Worm (Caenorhabditis elegans) whole organism, L4 larva: ENCODE data around the gene F41F3.1.

Experiments used
- R02D3.7 ChIP-seq: fragments of 150-350 bp; sonication (generic microtip); optimal IDR thresholded peaks from 3 replicates; lab custom pipeline; 2014; ENCODE audit warnings: missing biosample characterization, missing genetic modification characterization
- ama-1 ChIP-seq: fragments of 150-350 bp; optimal IDR thresholded peaks from 2 replicates; lab custom pipeline; 2014; ENCODE audit warnings: inconsistent platforms, mixed read lengths
- dpl-1 ChIP-seq: fragments of 150-350 bp; optimal IDR thresholded peaks from 2 replicates; lab custom pipeline; 2014; ENCODE audit warnings: missing biosample characterization, missing genetic modification reagents, missing genetic modification characterization
- gei-8 ChIP-seq: fragments of 200-800 bp; sonication (Bioruptor generic); optimal IDR thresholded peaks from 2 replicates; lab custom pipeline; 2018; ENCODE audit warnings: mild to moderate bottlenecking, missing genetic modification characterization, missing compliant biosample characterization
- lin-15B ChIP-seq: fragments of 150-350 bp; sonication (generic microtip); optimal IDR thresholded peaks from 3 replicates; lab custom pipeline; 2014; ENCODE audit warnings: missing biosample characterization, missing genetic modification characterization
- mep-1 ChIP-seq: fragments of 150-350 bp; sonication (generic microtip); optimal IDR thresholded peaks from 3 replicates; lab custom pipeline; 2014; ENCODE audit warnings: missing biosample characterization, missing genetic modification characterization
- nhr-10 ChIP-seq: fragments of 150-350 bp; optimal IDR thresholded peaks from 2 replicates; lab custom pipeline; 2014; ENCODE audit warnings: missing biosample characterization, missing genetic modification characterization
- pha-4 ChIP-seq, 2 experiments: fragments of 150-350 bp in 1 of 2; fragments of 200-800 bp in 1 of 2; sonication (Bioruptor generic) in 1 of 2; IDR thresholded peaks in 1 of 2; optimal IDR thresholded peaks in 1 of 2; 2 replicates each; pipeline versions ENCODE4 v1.3.6 to Lab custom; 2014 to 2022; ENCODE audit warnings: missing genetic modification characterization in 2 of 2, missing genetic modification reagents in 2 of 2, missing biosample characterization in 1 of 2, missing compliant biosample characterization in 1 of 2
- skn-1 ChIP-seq: fragments of 150-350 bp; optimal IDR thresholded peaks from 2 replicates; lab custom pipeline; 2014; ENCODE audit warnings: missing biosample characterization, missing genetic modification characterization
- snpc-4 ChIP-seq: fragments of 150-350 bp; optimal IDR thresholded peaks from 2 replicates; lab custom pipeline; 2014; ENCODE audit warnings: missing biosample characterization, missing genetic modification characterization
- unc-130 ChIP-seq: sonication (generic microtip); optimal IDR thresholded peaks from 2 replicates; lab custom pipeline; 2016; ENCODE audit warnings: missing genetic modification reagents, missing genetic modification characterization, missing compliant biosample characterization
- unc-62 ChIP-seq, 3 experiments: fragments of 150-350 bp in 1 of 3; sonication (generic microtip); optimal IDR thresholded peaks in 2 of 3; peaks in 1 of 3; 1 replicate in 1 of 3; 2 replicates in 2 of 3; lab custom pipeline; 2014 to 2017; ENCODE audit warnings: missing biosample characterization in 3 of 3, missing genetic modification characterization in 3 of 3, missing genetic modification reagents in 3 of 3, missing genotype in 1 of 3
- zfp-2 ChIP-seq: sonication (generic microtip); optimal IDR thresholded peaks from 2 replicates; lab custom pipeline; 2016; ENCODE audit warnings: mild to moderate bottlenecking, missing genetic modification characterization, missing compliant biosample characterization

- TF ChIP-seq snpc-4 (no peak), zfp-2 (no peak), mep-1 (tag; lab: Kevin White, UChicago) (no peak), nhr-10 (tag; lab: Kevin White, UChicago) (no peak), pha-4 (GFP tag; IDR thresholded peaks at IDR 0.05; lab: Robert Waterston, UW) (no peak), pha-4 (tag; optimal IDR thresholded peaks at IDR 0.05; lab: Kevin White, UChicago) (no peak), ama-1 (lab: Kevin White, UChicago) (no peak), unc-62 (GFP tag; optimal IDR thresholded peaks at IDR 0.05 in 1 of 2; lab: Kevin White, UChicago) (no peak), unc-62 (tag; optimal IDR thresholded peaks at IDR 0.05; lab: Kevin White, UChicago) (no peak), unc-130 (GFP tag; lab: Kevin White, UChicago) (no peak), gei-8 (GFP tag; lab: Kevin White, UChicago) (no peak), lin-15B (tag; lab: Kevin White, UChicago) (no peak), skn-1 (tag; lab: Kevin White, UChicago) (no peak), R02D3.7 (tag; lab: Kevin White, UChicago) (no peak), dpl-1 (GFP tag; lab: Kevin White, UChicago) (no peak)
These were observed 44.3 kb downstream of the F41F3.1 start for ce11 chrV:4698675-4699074.
